Worm (Caenorhabditis elegans) whole organism, late embryonic: ENCODE results near the gene fbxb-97.
"Not testable (repeated sequence)": the region's sequence is repeated elsewhere in the genome, so short reads cannot be mapped to it uniquely, and the experiment has no call there.

ENCODE experiments used
- ceh-31 ChIP-seq: sonication (generic microtip); optimal IDR thresholded peaks from 2 replicates; lab custom pipeline; 2016; ENCODE audit warnings: missing genetic modification characterization, missing compliant biosample characterization
- ceh-45 ChIP-seq: fragments of 200-800 bp; sonication (Bioruptor generic); IDR thresholded peaks from 2 replicates; pipeline ENCODE4 v1.3.6; 2022; ENCODE audit warnings: missing genetic modification reagents, missing genetic modification characterization, missing compliant biosample characterization
- hlh-8 ChIP-seq: sonication (generic microtip); optimal IDR thresholded peaks from 2 replicates; lab custom pipeline; 2016; ENCODE audit warnings: missing genotype, missing genetic modification characterization, missing compliant biosample characterization
- pqm-1 ChIP-seq: sonication (generic microtip); optimal IDR thresholded peaks from 2 replicates; lab custom pipeline; 2016; ENCODE audit warnings: missing genetic modification characterization, missing compliant biosample characterization
- unc-55 ChIP-seq: sonication (generic microtip); optimal IDR thresholded peaks from 2 replicates; lab custom pipeline; 2017; ENCODE audit warnings: missing biosample characterization, missing genetic modification reagents, missing genetic modification characterization

- TF ChIP-seq pqm-1 (tag; lab: Kevin White, UChicago); unc-55 (GFP tag; lab: Kevin White, UChicago); hlh-8 (tag; lab: Kevin White, UChicago); ceh-31 (tag; lab: Kevin White, UChicago); ceh-45 (GFP tag; lab: Robert Waterston, UW): not testable (repeated sequence)
Measured at ce11 chrII:1854094-1854493, 6.1 kb upstream of the fbxb-97 start, which contains the start of gene fbxb-95.
